Fruit fly (Drosophila melanogaster): ENCODE measurements around the gene Rcd-1.

Rcd-1 gene

DNA sequence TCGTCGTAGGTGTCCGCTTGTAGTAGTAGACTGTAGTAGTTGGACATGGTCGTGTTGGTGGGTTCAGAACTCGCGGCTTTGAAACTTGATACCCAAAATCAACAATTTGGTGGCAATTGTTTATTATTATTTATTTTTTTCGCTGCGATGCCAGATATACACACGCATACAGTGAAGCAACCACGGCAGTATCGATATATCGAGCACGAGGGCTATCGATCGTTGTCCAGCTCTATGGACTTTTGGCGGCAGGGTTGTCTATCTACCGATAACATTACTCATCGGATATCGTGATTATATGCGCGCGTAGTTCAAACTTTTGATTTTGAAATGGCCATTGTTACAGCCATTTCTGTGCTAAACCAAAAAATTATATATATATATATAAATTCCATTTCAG, 36.9 kb upstream of the Rcd-1 start, which contains the start of gene CG14220 (continued):
- peak; percentile 51 for TF ChIP-seq CG34376 (GFP tag; optimal IDR thresholded peaks at IDR 0.05)
- TF ChIP-seq CG11560 (tag; IDR thresholded peaks at IDR 0.05): no peak
- TF ChIP-seq sima (GFP tag; optimal IDR thresholded peaks at IDR 0.05): no peak
- peak; percentile 48 for TF ChIP-seq Fer1 (GFP tag; optimal IDR thresholded peaks at IDR 0.05)
- TF ChIP-seq CG3407 (GFP tag; optimal IDR thresholded peaks at IDR 0.05): no peak
- no peak for TF ChIP-seq en (GFP tag; optimal IDR thresholded peaks at IDR 0.05)
- TF ChIP-seq tll (GFP tag; optimal IDR thresholded peaks at IDR 0.05): no peak
- no peak for TF ChIP-seq caup (GFP tag; optimal IDR thresholded peaks at IDR 0.05; ENCODE audit: severe bottlenecking)
- no peak for TF ChIP-seq hth (optimal IDR thresholded peaks at IDR 0.05)
- no peak for TF ChIP-seq CG1792 (GFP tag; optimal IDR thresholded peaks at IDR 0.05)
- no peak for TF ChIP-seq sisA (GFP tag; IDR thresholded peaks at IDR 0.05)
- no peak for TF ChIP-seq CG3163 (GFP tag; optimal IDR thresholded peaks at IDR 0.05)
- no peak for TF ChIP-seq Bdp1 (GFP tag; optimal IDR thresholded peaks at IDR 0.05)
- no peak for TF ChIP-seq CG7357 (GFP tag; IDR thresholded peaks at IDR 0.05)
- TF ChIP-seq CG10274 (GFP tag; optimal IDR thresholded peaks at IDR 0.05): no peak
- TF ChIP-seq NFAT (GFP tag; IDR thresholded peaks at IDR 0.05): no peak
- no peak for TF ChIP-seq CG12155 (GFP tag; optimal IDR thresholded peaks at IDR 0.05)
- no peak for TF ChIP-seq az2 (GFP tag; optimal IDR thresholded peaks at IDR 0.05)
- no peak for TF ChIP-seq CG11723 (GFP tag; optimal IDR thresholded peaks at IDR 0.05)
- no peak for TF ChIP-seq MTF-1 (GFP tag; optimal IDR thresholded peaks at IDR 0.05; ENCODE audit: borderline replicate concordance)
- TF ChIP-seq zf30C (GFP tag; optimal IDR thresholded peaks at IDR 0.05): no peak
- TF ChIP-seq btn (GFP tag; optimal IDR thresholded peaks at IDR 0.05): no peak
- TF ChIP-seq HLH3B (GFP tag; IDR thresholded peaks at IDR 0.05): no peak
- TF ChIP-seq Sry-δ (GFP tag; optimal IDR thresholded peaks at IDR 0.05): peak; percentile 93
- no peak for TF ChIP-seq Asciz (GFP tag; optimal IDR thresholded peaks at IDR 0.05)
- no peak for TF ChIP-seq CG10321 (GFP tag; IDR thresholded peaks at IDR 0.05)
- no peak for TF ChIP-seq ind (GFP tag; optimal IDR thresholded peaks at IDR 0.05)
- TF ChIP-seq wor (GFP tag; IDR thresholded peaks at IDR 0.05): no peak
- no peak for TF ChIP-seq CG4282 (GFP tag; optimal IDR thresholded peaks at IDR 0.05)
- no peak for TF ChIP-seq chn (GFP tag; optimal IDR thresholded peaks at IDR 0.05)
- no peak for TF ChIP-seq ap (GFP tag; IDR thresholded peaks at IDR 0.05)
- no peak for TF ChIP-seq lab (GFP tag; optimal IDR thresholded peaks at IDR 0.05)
- TF ChIP-seq dmrt11E (tag; optimal IDR thresholded peaks at IDR 0.05): peak; percentile 0
- peak; percentile 69 for TF ChIP-seq CG1603 (tag; optimal IDR thresholded peaks at IDR 0.05)
- TF ChIP-seq MESR4 (GFP tag; optimal IDR thresholded peaks at IDR 0.05): peak; percentile 78
- TF ChIP-seq CG1233 (GFP tag; optimal IDR thresholded peaks at IDR 0.05): no peak
- no peak for TF ChIP-seq CG8359 (GFP tag; optimal IDR thresholded peaks at IDR 0.05; ENCODE audit: borderline replicate concordance)
- TF ChIP-seq Lpt (GFP tag; optimal IDR thresholded peaks at IDR 0.05): no peak
- TF ChIP-seq CG3065 (GFP tag; optimal IDR thresholded peaks at IDR 0.05): no peak
- no peak for TF ChIP-seq Eip74EF (GFP tag; optimal IDR thresholded peaks at IDR 0.05)
- no peak for TF ChIP-seq Xbp1 (GFP tag; optimal IDR thresholded peaks at IDR 0.05)
- TF ChIP-seq Six4 (GFP tag; optimal IDR thresholded peaks at IDR 0.05): no peak
- TF ChIP-seq maf-S (GFP tag; optimal IDR thresholded peaks at IDR 0.05): no peak
- no peak for TF ChIP-seq Antp (GFP tag; optimal IDR thresholded peaks at IDR 0.05)
- no peak for TF ChIP-seq esg (GFP tag; conservative IDR thresholded peaks at IDR 0.05)
- peak; percentile 97 for TF ChIP-seq Bgb (GFP tag; IDR thresholded peaks at IDR 0.05; ENCODE audit: partially characterized antibody)
- no peak for TF ChIP-seq HLHmδ (GFP tag; optimal IDR thresholded peaks at IDR 0.05)
- TF ChIP-seq Neu2 (GFP tag; optimal IDR thresholded peaks at IDR 0.05; ENCODE audit: borderline replicate concordance): no peak
- TF ChIP-seq CG10147 (GFP tag; optimal IDR thresholded peaks at IDR 0.05): no peak
- TF ChIP-seq Med (GFP tag): peak; percentile 87
- TF ChIP-seq schlank (tag; optimal IDR thresholded peaks at IDR 0.05): no peak
- no peak for TF ChIP-seq CG1529 (GFP tag; optimal IDR thresholded peaks at IDR 0.05)

Measured in whole organism, embryonic.